Comparison of ENCODE assay signal across 1 fruit fly cellular context in the genomic region with DNA sequence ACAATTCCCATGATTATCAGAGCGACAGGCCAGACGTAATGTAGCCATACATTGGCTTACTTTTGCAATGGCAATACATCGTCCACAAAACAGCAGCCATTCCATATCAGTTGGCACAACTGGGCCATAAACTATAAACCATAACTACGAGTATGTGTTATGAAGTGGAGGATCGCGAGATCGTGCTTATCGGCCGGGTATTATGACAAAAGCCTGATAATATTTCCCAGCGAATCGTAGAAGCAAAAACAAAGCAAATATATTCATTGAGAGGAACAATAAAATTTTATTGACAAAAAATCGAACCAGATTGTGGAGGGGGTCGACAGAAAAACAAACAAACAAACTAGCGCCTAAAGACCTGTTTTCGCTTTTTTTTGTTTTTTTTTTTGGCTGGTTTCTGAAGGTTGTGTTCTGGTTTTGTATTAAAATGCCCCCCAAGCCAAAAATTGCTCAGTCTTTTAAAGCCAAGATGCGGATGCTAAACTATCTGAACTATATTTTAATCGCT.
TF ChIP-seq lines count a peak whose summit lies in the region.

A gene (plus strand): TSS at position 461 of the 511 bp plus-strand sequence.

TF ChIP-seq in whole organism, embryonic, 481 proteins besides CTCF, POLR2A, EP300 and RAD21 (continued from another document):
- TF ChIP-seq CG34224 (GFP tag; IDR thresholded peaks at IDR 0.05; lab: Robert Waterston, UW; ENCODE audit: partially characterized antibody) (no peak), NC2α (GFP tag; optimal IDR thresholded peaks at IDR 0.05; lab: Kevin White, UChicago) (no peak), sr (GFP tag; IDR thresholded peaks at IDR 0.05; lab: Robert Waterston, UW) (no peak), CG15601 (tag; optimal IDR thresholded peaks at IDR 0.05; lab: Kevin White, UChicago) (no peak), cato (GFP tag; optimal IDR thresholded peaks at IDR 0.05; lab: Kevin White, UChicago; ENCODE audit: borderline replicate concordance) (no peak), maf-S (GFP tag; optimal IDR thresholded peaks at IDR 0.05; lab: Kevin White, UChicago) (no peak), CrebB (tag; optimal IDR thresholded peaks at IDR 0.05; lab: Kevin White, UChicago) (peak; percentile 84), fd3F (GFP tag; optimal IDR thresholded peaks at IDR 0.05; lab: Kevin White, UChicago) (peak; percentile 22), CG2678 (tag; optimal IDR thresholded peaks at IDR 0.05; lab: Kevin White, UChicago) (peak; percentile 55), toy (GFP tag; IDR thresholded peaks at IDR 0.05; lab: Robert Waterston, UW) (no peak), CG11695 (GFP tag; IDR thresholded peaks at IDR 0.05; lab: Robert Waterston, UW) (0 out of 3 replicates have a peak, but pooled peaks have one; percentile 9), onecut (GFP tag; IDR thresholded peaks at IDR 0.05; lab: Robert Waterston, UW) (no peak), CG11398 (GFP tag; optimal IDR thresholded peaks at IDR 0.05; lab: Kevin White, UChicago) (no peak), CG12071 (GFP tag; optimal IDR thresholded peaks at IDR 0.05; lab: Kevin White, UChicago) (peak; percentile 12), CG14710 (tag; optimal IDR thresholded peaks at IDR 0.05; lab: Kevin White, UChicago) (no peak), crp (GFP tag; optimal IDR thresholded peaks at IDR 0.05; lab: Kevin White, UChicago) (no peak), CG6813 (GFP tag; optimal IDR thresholded peaks at IDR 0.05; lab: Kevin White, UChicago) (peak; percentile 28), CG42726 (GFP tag; IDR thresholded peaks at IDR 0.05; lab: Robert Waterston, UW; ENCODE audit: partially characterized antibody) (no peak), ssp (GFP tag; IDR thresholded peaks at IDR 0.05; lab: Robert Waterston, UW) (no peak), CG2129 (GFP tag; IDR thresholded peaks at IDR 0.05; lab: Robert Waterston, UW; ENCODE audit: partially characterized antibody) (no peak), ase (GFP tag; IDR thresholded peaks at IDR 0.05; lab: Robert Waterston, UW) (no peak), mirr (GFP tag; optimal IDR thresholded peaks at IDR 0.05; lab: Kevin White, UChicago) (peak; percentile 81), luna (GFP tag; optimal IDR thresholded peaks at IDR 0.05; lab: Kevin White, UChicago) (no peak), Rfx (GFP tag; IDR thresholded peaks at IDR 0.05; lab: Robert Waterston, UW) (peak; percentile 12; the same call in 1 of the 2 replicates), CG12769 (tag; optimal IDR thresholded peaks at IDR 0.05; lab: Kevin White, UChicago) (peak; percentile 81), exex (tag; optimal IDR thresholded peaks at IDR 0.05; lab: Kevin White, UChicago) (peak; percentile 91), Ets65A (GFP tag; lab: Kevin White, UChicago) (no peak), vnd (GFP tag; IDR thresholded peaks at IDR 0.05; lab: Robert Waterston, UW; ENCODE audit: partially characterized antibody) (no peak), B-H1 (GFP tag; IDR thresholded peaks at IDR 0.05; lab: Robert Waterston, UW) (no peak), ftz-f1 (GFP tag; optimal IDR thresholded peaks at IDR 0.05; lab: Kevin White, UChicago) (no peak), eyg (GFP tag; optimal IDR thresholded peaks at IDR 0.05; lab: Kevin White, UChicago) (no peak), Blimp-1 (GFP tag; optimal IDR thresholded peaks at IDR 0.05; lab: Kevin White, UChicago) (no peak), bowl (GFP tag; IDR thresholded peaks at IDR 0.05; lab: Robert Waterston, UW) (peak; percentile 21; the same call in 1 of the 2 replicates), CG17802 (tag; optimal IDR thresholded peaks at IDR 0.05; lab: Kevin White, UChicago) (no peak), Hmr (GFP tag; optimal IDR thresholded peaks at IDR 0.05; lab: Kevin White, UChicago) (peak; percentile 56), CG10543 (GFP tag; optimal IDR thresholded peaks at IDR 0.05; lab: Kevin White, UChicago) (peak; percentile 60), CG17568 (GFP tag; optimal IDR thresholded peaks at IDR 0.05; lab: Kevin White, UChicago) (peak; percentile 86)
